Fruit fly (Drosophila melanogaster) whole organism, prepupa: ENCODE measurements around the gene CG17239.

Experiments
- Blimp-1 ChIP-seq: fragments of 200-800 bp; sonication (Bioruptor generic); optimal IDR thresholded peaks from 3 replicates; lab custom pipeline; 2017; ENCODE audit warnings: missing biosample characterization, missing genetic modification characterization, mild to moderate bottlenecking, moderate library complexity, missing genetic modification reagents
- CG11294 ChIP-seq: fragments of 200-800 bp; sonication (Bioruptor generic); IDR thresholded peaks from 2 replicates; pipeline ENCODE4 v1.3.6; 2022; ENCODE audit warnings: missing biosample characterization, missing genetic modification characterization
- CG11762 ChIP-seq: fragments of 200-800 bp; sonication (Bioruptor generic); optimal IDR thresholded peaks from 3 replicates; lab custom pipeline; 2016; ENCODE audit warnings: missing biosample characterization, missing genetic modification characterization; ENCODE audit not compliant: insufficient read depth
- CG11902 ChIP-seq: fragments of 200-800 bp; sonication (Bioruptor generic); optimal IDR thresholded peaks from 3 replicates; lab custom pipeline; 2016; ENCODE audit warnings: missing biosample characterization, missing genetic modification characterization
- CG15336 ChIP-seq: fragments of 200-800 bp; sonication (Bioruptor generic); IDR thresholded peaks from 2 replicates; pipeline ENCODE4 v1.3.6; 2022; ENCODE audit warnings: missing biosample characterization, missing genetic modification characterization
- CG1621 ChIP-seq: fragments of 200-800 bp; sonication (Bioruptor generic); optimal IDR thresholded peaks from 3 replicates; lab custom pipeline; 2018; ENCODE audit warnings: missing biosample characterization, mild to moderate bottlenecking, missing genetic modification characterization
- CG16779 ChIP-seq: fragments of 200-800 bp; sonication (Bioruptor generic); optimal IDR thresholded peaks from 3 replicates; lab custom pipeline; 2017; ENCODE audit warnings: missing biosample characterization, mild to moderate bottlenecking, missing genetic modification characterization
- CG3032 ChIP-seq: fragments of 200-800 bp; optimal IDR thresholded peaks from 2 replicates; lab custom pipeline; 2019; ENCODE audit warnings: missing biosample characterization, mild to moderate bottlenecking, missing genetic modification characterization, moderate library complexity
- CG34406 ChIP-seq: fragments of 200-800 bp; sonication (Bioruptor generic); optimal IDR thresholded peaks from 3 replicates; lab custom pipeline; 2016; ENCODE audit warnings: missing biosample characterization, missing genetic modification characterization
- CG3919 ChIP-seq: fragments of 200-800 bp; sonication (Bioruptor generic); optimal IDR thresholded peaks from 3 replicates; lab custom pipeline; 2016; ENCODE audit warnings: missing biosample characterization, missing genetic modification characterization
- CG4318 ChIP-seq: fragments of 200-800 bp; sonication (Bioruptor generic); optimal IDR thresholded peaks from 3 replicates; lab custom pipeline; 2017; ENCODE audit warnings: missing biosample characterization, mild to moderate bottlenecking, missing genetic modification characterization
- CG6163 ChIP-seq: fragments of 200-800 bp; sonication (Bioruptor generic); IDR thresholded peaks from 3 replicates; pipeline ENCODE4 v1.3.6; 2022; ENCODE audit warnings: missing biosample characterization, missing genetic modification characterization
- CG6276 ChIP-seq: fragments of 200-800 bp; sonication (Bioruptor generic); optimal IDR thresholded peaks from 2 replicates; lab custom pipeline; 2017; ENCODE audit warnings: missing biosample characterization, mild to moderate bottlenecking, missing genetic modification characterization
- CG6792 ChIP-seq: fragments of 200-800 bp; sonication (Bioruptor generic); optimal IDR thresholded peaks from 3 replicates; lab custom pipeline; 2016; ENCODE audit warnings: missing biosample characterization, missing genetic modification characterization
- CG6854 ChIP-seq: fragments of 200-800 bp; sonication (Bioruptor generic); optimal IDR thresholded peaks from 2 replicates; lab custom pipeline; 2017; ENCODE audit warnings: missing biosample characterization, mild to moderate bottlenecking, missing genetic modification characterization
- CG8119 ChIP-seq: fragments of 200-800 bp; sonication (Bioruptor generic); IDR thresholded peaks from 3 replicates; pipeline ENCODE4 v1.3.6; 2022; ENCODE audit warnings: missing biosample characterization, missing genetic modification characterization
- CG8319 ChIP-seq: fragments of 200-800 bp; sonication (Bioruptor generic); optimal IDR thresholded peaks from 3 replicates; lab custom pipeline; 2016; ENCODE audit warnings: missing biosample characterization, missing genetic modification characterization
- Eip78C ChIP-seq: fragments of 200-800 bp; sonication (Bioruptor generic); peaks from one replicate; lab custom pipeline; 2016; ENCODE audit warnings: missing biosample characterization, missing genetic modification characterization
- Eip93F ChIP-seq: fragments of 200-800 bp; sonication (Bioruptor generic); optimal IDR thresholded peaks from 2 replicates; lab custom pipeline; 2016; ENCODE audit warnings: missing biosample characterization, mild to moderate bottlenecking, missing genetic modification characterization
- Ets21C ChIP-seq: fragments of 200-800 bp; sonication (Bioruptor generic); optimal IDR thresholded peaks from 3 replicates; lab custom pipeline; 2016; ENCODE audit warnings: missing biosample characterization, missing genetic modification characterization
- Ets96B ChIP-seq: fragments of 200-800 bp; optimal IDR thresholded peaks from 2 replicates; lab custom pipeline; 2019; ENCODE audit warnings: missing biosample characterization, mild to moderate bottlenecking, missing genetic modification characterization, moderate library complexity
- Hr38 ChIP-seq: sonication (Bioruptor generic); optimal IDR thresholded peaks from 2 replicates; lab custom pipeline; 2016; ENCODE audit warnings: missing biosample characterization, missing genetic modification characterization
- Met ChIP-seq: fragments of 200-800 bp; sonication (Bioruptor generic); optimal IDR thresholded peaks from 3 replicates; lab custom pipeline; 2016; ENCODE audit warnings: missing biosample characterization, missing genetic modification characterization
- OdsH ChIP-seq: fragments of 200-800 bp; sonication (Bioruptor generic); optimal IDR thresholded peaks from 3 replicates; lab custom pipeline; 2016; ENCODE audit warnings: missing biosample characterization, missing genetic modification characterization
- Sox102F ChIP-seq: fragments of 200-800 bp; sonication (Bioruptor generic); optimal IDR thresholded peaks from 2 replicates; lab custom pipeline; 2016; ENCODE audit warnings: missing biosample characterization, mild to moderate bottlenecking, missing genetic modification characterization
- Sox14 ChIP-seq: fragments of 200-800 bp; sonication (Bioruptor generic); optimal IDR thresholded peaks from 3 replicates; lab custom pipeline; 2016; ENCODE audit warnings: missing biosample characterization, missing genetic modification characterization
- achi ChIP-seq: fragments of 200-800 bp; sonication (Bioruptor generic); optimal IDR thresholded peaks from 3 replicates; lab custom pipeline; 2016; ENCODE audit warnings: missing biosample characterization, missing genetic modification characterization
- acj6 ChIP-seq: fragments of 200-800 bp; sonication (Bioruptor generic); optimal IDR thresholded peaks from 3 replicates; lab custom pipeline; 2016; ENCODE audit warnings: missing biosample characterization, missing genetic modification characterization
- cyc ChIP-seq: fragments of 200-800 bp; sonication (Bioruptor generic); optimal IDR thresholded peaks from 3 replicates; lab custom pipeline; 2016; ENCODE audit warnings: missing biosample characterization, missing genetic modification characterization
- dac ChIP-seq: fragments of 200-800 bp; sonication (Bioruptor generic); optimal IDR thresholded peaks from 2 replicates; lab custom pipeline; 2017; ENCODE audit warnings: missing biosample characterization, mild to moderate bottlenecking, missing genetic modification characterization
- dsx ChIP-seq: fragments of 200-800 bp; optimal IDR thresholded peaks from 3 replicates; lab custom pipeline; 2019; ENCODE audit warnings: missing biosample characterization, mild to moderate bottlenecking, missing genetic modification characterization, moderate library complexity; ENCODE audit not compliant: poor library complexity, severe bottlenecking
- fd85E ChIP-seq: fragments of 200-800 bp; sonication (Bioruptor generic); optimal IDR thresholded peaks from 3 replicates; lab custom pipeline; 2016; ENCODE audit warnings: missing biosample characterization, missing genetic modification characterization
- lz ChIP-seq: fragments of 200-800 bp; sonication (Bioruptor generic); optimal IDR thresholded peaks from 3 replicates; lab custom pipeline; 2016; ENCODE audit warnings: missing biosample characterization, missing genetic modification characterization
- salr ChIP-seq, 2 experiments: fragments of 200-800 bp; sonication (Bioruptor generic); optimal IDR thresholded peaks; 3 replicates each; lab custom pipeline; 2016 to 2018; ENCODE audit warnings: missing biosample characterization in 2 of 2, missing genetic modification characterization in 2 of 2, mild to moderate bottlenecking in 1 of 2
- spab ChIP-seq: fragments of 200-800 bp; sonication (Bioruptor generic); optimal IDR thresholded peaks from 2 replicates; lab custom pipeline; 2017; ENCODE audit warnings: missing biosample characterization, mild to moderate bottlenecking, missing genetic modification characterization, missing genetic modification reagents
- ss ChIP-seq, 2 experiments: fragments of 200-800 bp; sonication (Bioruptor generic); optimal IDR thresholded peaks; 2 replicates in 1 of 2; 3 replicates in 1 of 2; lab custom pipeline; 2017 to 2018; ENCODE audit warnings: mild to moderate bottlenecking in 2 of 2, missing biosample characterization in 2 of 2, missing genetic modification characterization in 2 of 2, moderate library complexity in 1 of 2
- svp ChIP-seq: fragments of 200-800 bp; sonication (Bioruptor generic); peaks from one replicate; lab custom pipeline; 2016; ENCODE audit warnings: missing biosample characterization, missing genetic modification characterization
- vri ChIP-seq: fragments of 200-800 bp; sonication (Bioruptor generic); optimal IDR thresholded peaks from 3 replicates; lab custom pipeline; 2016; ENCODE audit warnings: missing biosample characterization, mild to moderate bottlenecking, missing genetic modification characterization

CG17239 gene

dm6 chr2L:2252241-2252640 lies at the start of gene CG17239:
TSS of gene CG17239 (minus strand) at chr2L:2252341.
- TF ChIP-seq CG11902 (GFP tag; lab: Kevin White, UChicago) (no peak), CG3919 (GFP tag; lab: Kevin White, UChicago) (no peak), vri (no peak), fd85E (GFP tag; lab: Kevin White, UChicago) (no peak)

- TF ChIP-seq Ets96B (tag; lab: Kevin White, UChicago): no peak
- TF ChIP-seq dac (GFP tag; lab: Kevin White, UChicago): no peak
- TF ChIP-seq CG8119 (GFP tag; lab: Robert Waterston, UW): no peak
- no peak for TF ChIP-seq CG11294 (GFP tag; lab: Robert Waterston, UW)
- no peak for TF ChIP-seq achi (GFP tag; lab: Kevin White, UChicago)
- TF ChIP-seq salr (GFP tag; optimal IDR thresholded peaks at IDR 0.05; lab: Kevin White, UChicago): no peak
- no peak for TF ChIP-seq Sox102F (GFP tag; lab: Kevin White, UChicago)
- TF ChIP-seq CG3032 (tag; lab: Kevin White, UChicago): no peak
- no peak for TF ChIP-seq acj6 (GFP tag; lab: Kevin White, UChicago)
- no peak for TF ChIP-seq cyc (GFP tag; lab: Kevin White, UChicago)
- TF ChIP-seq CG4318 (GFP tag; lab: Kevin White, UChicago): no peak
- no peak for TF ChIP-seq spab (GFP tag; lab: Kevin White, UChicago)
- TF ChIP-seq Met (GFP tag; lab: Kevin White, UChicago): no peak
- no peak for TF ChIP-seq Hr38 (GFP tag; lab: Kevin White, UChicago)
Measured at dm6 chr2L:2299803-2300202, 47.7 kb upstream of the CG17239 start, which contains the start of gene CG31949. TSS of gene CG31949 (plus strand) at chr2L:2300103.

dm6 chr2L:2290638-2291037 lies 38.5 kb upstream of the CG17239 start, which contains the start of gene robl22E:
TSS of gene robl22E (minus strand) at chr2L:2290738.
- TF ChIP-seq Eip93F (GFP tag; lab: Kevin White, UChicago) (no peak), CG15336 (GFP tag; lab: Robert Waterston, UW) (no peak), Sox14 (no peak), CG4318 (GFP tag; lab: Kevin White, UChicago) (no peak), Met (GFP tag; lab: Kevin White, UChicago) (no peak), OdsH (no peak), ss (GFP tag; optimal IDR thresholded peaks at IDR 0.05; lab: Kevin White, UChicago) (no peak), svp (no peak), CG16779 (no peak), Sox102F (GFP tag; lab: Kevin White, UChicago) (no peak), CG3919 (GFP tag; lab: Kevin White, UChicago) (no peak), fd85E (GFP tag; lab: Kevin White, UChicago) (no peak), salr (GFP tag; optimal IDR thresholded peaks at IDR 0.05; lab: Kevin White, UChicago) (no peak), acj6 (GFP tag; lab: Kevin White, UChicago) (no peak), Blimp-1 (GFP tag; lab: Kevin White, UChicago) (no peak), CG6276 (no peak), CG6163 (GFP tag; lab: Robert Waterston, UW) (no peak)

- TF ChIP-seq Hr38 (GFP tag; lab: Kevin White, UChicago) (no peak), achi (GFP tag; lab: Kevin White, UChicago) (no peak), svp (no peak), Eip78C (GFP tag; lab: Kevin White, UChicago) (no peak), Met (GFP tag; lab: Kevin White, UChicago) (no peak), CG1621 (tag; lab: Kevin White, UChicago) (no peak)
Measured at dm6 chr2L:2289316-2289715, 37.2 kb upstream of the CG17239 start, which contains the start of gene CG17237. TSS of gene CG17237 (minus strand) at chr2L:2289416.

- TF ChIP-seq dsx (GFP tag; lab: Kevin White, UChicago) (no peak), Sox102F (GFP tag; lab: Kevin White, UChicago) (no peak), achi (GFP tag; lab: Kevin White, UChicago) (no peak), cyc (GFP tag; lab: Kevin White, UChicago) (no peak), lz (GFP tag; lab: Kevin White, UChicago) (no peak), CG11902 (GFP tag; lab: Kevin White, UChicago) (no peak), CG15336 (GFP tag; lab: Robert Waterston, UW) (no peak), CG6792 (GFP tag; lab: Kevin White, UChicago) (no peak), Met (GFP tag; lab: Kevin White, UChicago) (no peak), Ets21C (no peak), CG8319 (GFP tag; lab: Kevin White, UChicago) (no peak), spab (GFP tag; lab: Kevin White, UChicago) (no peak), CG11762 (no peak), CG6854 (GFP tag; lab: Kevin White, UChicago) (no peak), CG34406 (GFP tag; lab: Kevin White, UChicago) (no peak)
Measured at dm6 chr2L:2287807-2288206, 35.7 kb upstream of the CG17239 start, which contains the start of gene CG42658. TSS of gene CG42658 (minus strand) at chr2L:2287907.
